Fruit fly (Drosophila melanogaster): Measurements from ENCODE around the gene ND-SGDH.

dm6 chr3L:12092860-12093359 is 45.5 kb downstream of the ND-SGDH start:
- TF ChIP-seq psq (optimal IDR thresholded peaks at IDR 0.05) (no peak), usp (GFP tag; optimal IDR thresholded peaks at IDR 0.05) (no peak), EcR (GFP tag; optimal IDR thresholded peaks at IDR 0.05) (no peak), Dll (optimal IDR thresholded peaks at IDR 0.05) (no peak), pan (optimal IDR thresholded peaks at IDR 0.05) (no peak)
